Worm (Caenorhabditis elegans): ENCODE results near the gene srbc-71.
A peak's percentile ranks its signal among the peaks of the same experiment; 100 is the strongest.

DNA sequence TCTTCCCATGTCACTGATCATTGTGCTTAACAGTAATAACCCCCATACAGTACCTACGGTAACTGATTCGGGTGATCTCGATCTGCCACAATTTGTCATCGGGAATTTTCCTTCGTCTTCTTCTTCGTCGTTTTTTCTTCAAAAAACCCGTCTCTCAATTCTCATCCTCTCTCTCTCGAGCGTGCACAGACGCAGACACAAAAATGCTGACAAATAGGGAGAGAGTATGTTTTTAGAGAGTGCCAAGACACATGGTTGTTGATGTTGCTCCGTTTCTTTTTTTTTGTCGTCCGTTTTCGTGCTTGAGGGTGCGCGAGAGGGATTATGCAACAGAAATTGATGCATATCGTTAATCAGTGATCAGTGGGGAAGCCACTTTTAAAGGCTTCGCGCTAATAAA, 10.4 kb downstream of the srbc-71 start:
- TF ChIP-seq ama-1 (optimal IDR thresholded peaks at IDR 0.05): peak; percentile 86
- TF ChIP-seq ZK546.5 (tag; optimal IDR thresholded peaks at IDR 0.05): no peak
- no peak for TF ChIP-seq nhr-77 (tag; optimal IDR thresholded peaks at IDR 0.05)
- no peak for TF ChIP-seq elt-1 (tag; optimal IDR thresholded peaks at IDR 0.05)
- TF ChIP-seq nhr-28 (tag; optimal IDR thresholded peaks at IDR 0.05): no peak
- peak; percentile 100 for TF ChIP-seq skn-1 (tag; optimal IDR thresholded peaks at IDR 0.05)
- no peak for TF ChIP-seq zag-1 (tag; optimal IDR thresholded peaks at IDR 0.05)
- TF ChIP-seq fos-1 (tag; optimal IDR thresholded peaks at IDR 0.05): no peak
- no peak for TF ChIP-seq ztf-4 (tag; optimal IDR thresholded peaks at IDR 0.05)
- TF ChIP-seq R02D3.7 (tag; optimal IDR thresholded peaks at IDR 0.05): peak; percentile 47
- TF ChIP-seq tbx-2 (tag; optimal IDR thresholded peaks at IDR 0.05): no peak
- TF ChIP-seq lin-39 (tag; optimal IDR thresholded peaks at IDR 0.05): peak; percentile 71
- peak; percentile 25 for TF ChIP-seq pqm-1 (tag; optimal IDR thresholded peaks at IDR 0.05)
- TF ChIP-seq ceh-82 (tag; optimal IDR thresholded peaks at IDR 0.05): no peak

Data from whole organism, L3 larva.